Fruit fly (Drosophila melanogaster) whole organism, prepupa: ENCODE results near the gene CG7974.

Source experiments
- CG31627 ChIP-seq: fragments of 200-800 bp; sonication (Bioruptor generic); optimal IDR thresholded peaks from 3 replicates; lab custom pipeline; 2016; ENCODE audit warnings: missing biosample characterization, missing genetic modification characterization
- CG34406 ChIP-seq: fragments of 200-800 bp; sonication (Bioruptor generic); optimal IDR thresholded peaks from 3 replicates; lab custom pipeline; 2016; ENCODE audit warnings: missing biosample characterization, missing genetic modification characterization
- Eip78C ChIP-seq: fragments of 200-800 bp; sonication (Bioruptor generic); peaks from one replicate; lab custom pipeline; 2016; ENCODE audit warnings: missing biosample characterization, missing genetic modification characterization
- Ets21C ChIP-seq: fragments of 200-800 bp; sonication (Bioruptor generic); optimal IDR thresholded peaks from 3 replicates; lab custom pipeline; 2016; ENCODE audit warnings: missing biosample characterization, missing genetic modification characterization
- Ets96B ChIP-seq: fragments of 200-800 bp; optimal IDR thresholded peaks from 2 replicates; lab custom pipeline; 2019; ENCODE audit warnings: missing biosample characterization, mild to moderate bottlenecking, missing genetic modification characterization, moderate library complexity
- Sox14 ChIP-seq: fragments of 200-800 bp; sonication (Bioruptor generic); optimal IDR thresholded peaks from 3 replicates; lab custom pipeline; 2016; ENCODE audit warnings: missing biosample characterization, missing genetic modification characterization
- achi ChIP-seq: fragments of 200-800 bp; sonication (Bioruptor generic); optimal IDR thresholded peaks from 3 replicates; lab custom pipeline; 2016; ENCODE audit warnings: missing biosample characterization, missing genetic modification characterization
- dac ChIP-seq: fragments of 200-800 bp; sonication (Bioruptor generic); optimal IDR thresholded peaks from 2 replicates; lab custom pipeline; 2017; ENCODE audit warnings: missing biosample characterization, mild to moderate bottlenecking, missing genetic modification characterization
- spab ChIP-seq: fragments of 200-800 bp; sonication (Bioruptor generic); optimal IDR thresholded peaks from 2 replicates; lab custom pipeline; 2017; ENCODE audit warnings: missing biosample characterization, mild to moderate bottlenecking, missing genetic modification characterization, missing genetic modification reagents

DNA sequence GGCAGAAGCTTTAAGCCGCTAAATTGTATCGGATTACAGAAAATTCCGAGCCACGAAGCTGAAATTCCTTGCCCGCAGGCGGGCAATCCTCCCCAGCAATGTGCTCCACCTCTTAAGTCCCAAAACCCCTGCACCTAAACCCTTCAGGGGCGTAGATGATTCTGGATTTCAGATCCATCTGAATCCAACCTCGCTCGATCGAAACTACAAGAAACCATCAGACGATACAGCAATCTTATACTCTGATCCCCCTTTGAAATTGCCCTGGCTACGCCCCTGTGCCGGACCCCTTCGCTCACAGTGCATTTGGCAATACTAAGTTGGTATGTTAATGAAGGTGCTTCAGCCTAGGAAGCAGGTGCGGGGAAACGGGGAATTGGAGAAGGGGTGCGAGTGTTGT, 18.2 kb downstream of the CG7974 start:
- TF ChIP-seq CG31627 (GFP tag; lab: Kevin White, UChicago) (peak; percentile 66), dac (GFP tag; lab: Kevin White, UChicago) (no peak), Eip78C (GFP tag; lab: Kevin White, UChicago) (peak; percentile 84), CG34406 (GFP tag; lab: Kevin White, UChicago) (peak; percentile 36), spab (GFP tag; lab: Kevin White, UChicago) (peak; percentile 68), Ets21C (peak; percentile 39), Ets96B (tag; lab: Kevin White, UChicago) (peak; percentile 73), Sox14 (peak; percentile 55), achi (GFP tag; lab: Kevin White, UChicago) (peak; percentile 50)
